Worm (Caenorhabditis elegans): Measurements from ENCODE around the gene C09F5.1.

ce11 chrIII:654365-654764, 4.1 kb upstream of the C09F5.1 start:
- TF ChIP-seq ama-1 (optimal IDR thresholded peaks at IDR 0.05) (no peak), aly-1 (tag; optimal IDR thresholded peaks at IDR 0.05) (no peak), scrt-1 (GFP tag; IDR thresholded peaks at IDR 0.05) (no peak), ceh-13 (GFP tag; optimal IDR thresholded peaks at IDR 0.05) (no peak), sea-1 (GFP tag; conservative IDR thresholded peaks at IDR 0.05) (no peak), B0310.2 (tag; optimal IDR thresholded peaks at IDR 0.05) (no peak), hmg-4 (GFP tag; optimal IDR thresholded peaks at IDR 0.05) (no peak), tbx-11 (GFP tag; IDR thresholded peaks at IDR 0.05) (no peak), F13C5.2 (tag; optimal IDR thresholded peaks at IDR 0.05) (no peak), ets-7 (tag; optimal IDR thresholded peaks at IDR 0.05) (no peak), ceh-36 (tag; optimal IDR thresholded peaks at IDR 0.05) (no peak), flt-1 (GFP tag; IDR thresholded peaks at IDR 0.05) (no peak), tra-4 (tag; optimal IDR thresholded peaks at IDR 0.05) (no peak)
